Worm (Caenorhabditis elegans) whole organism, late embryonic: ENCODE data around the gene F54D8.6.

ENCODE experiments used
- ahr-1 ChIP-seq: sonication (generic microtip); optimal IDR thresholded peaks from 2 replicates; lab custom pipeline; 2016; ENCODE audit warnings: missing genetic modification characterization, missing compliant biosample characterization
- ceh-18 ChIP-seq: sonication (generic microtip); optimal IDR thresholded peaks from 2 replicates; lab custom pipeline; 2016; ENCODE audit warnings: missing genetic modification characterization, missing compliant biosample characterization
- madf-2 ChIP-seq: sonication (generic microtip); optimal IDR thresholded peaks from 2 replicates; lab custom pipeline; 2017; ENCODE audit warnings: missing genetic modification characterization, missing compliant biosample characterization
- nhr-11 ChIP-seq: fragments of 150-350 bp; optimal IDR thresholded peaks from 2 replicates; lab custom pipeline; 2014; ENCODE audit warnings: missing biosample characterization, missing genetic modification characterization
- pha-4 ChIP-seq: fragments of 150-350 bp; optimal IDR thresholded peaks from 2 replicates; lab custom pipeline; 2018; ENCODE audit warnings: missing biosample characterization, missing genetic modification reagents, missing genetic modification characterization
- pqm-1 ChIP-seq: sonication (generic microtip); optimal IDR thresholded peaks from 2 replicates; lab custom pipeline; 2016; ENCODE audit warnings: missing genetic modification characterization, missing compliant biosample characterization
- pros-1 ChIP-seq: fragments of 150-350 bp; optimal IDR thresholded peaks from 2 replicates; lab custom pipeline; 2014; ENCODE audit warnings: missing biosample characterization, missing genetic modification reagents, missing genetic modification characterization
- ref-2 ChIP-seq: sonication (generic microtip); optimal IDR thresholded peaks from 2 replicates; lab custom pipeline; 2016; ENCODE audit warnings: missing genetic modification characterization, missing compliant biosample characterization
- rnt-1 ChIP-seq: sonication (generic microtip); optimal IDR thresholded peaks from 2 replicates; lab custom pipeline; 2016; ENCODE audit warnings: missing genetic modification characterization, missing compliant biosample characterization
- sox-4 ChIP-seq: sonication (generic microtip); optimal IDR thresholded peaks from 2 replicates; lab custom pipeline; 2017; ENCODE audit warnings: mild to moderate bottlenecking, missing genetic modification characterization, inconsistent platforms, missing compliant biosample characterization
- unc-86 ChIP-seq: sonication (generic microtip); optimal IDR thresholded peaks from 2 replicates; lab custom pipeline; 2016; ENCODE audit warnings: missing genetic modification characterization, missing compliant biosample characterization

ce11 chrIII:5143520-5143919 is 40.7 kb downstream of the F54D8.6 start:
- TF ChIP-seq pha-4 (tag; lab: Kevin White, UChicago) = no peak
- TF ChIP-seq pros-1 (tag; lab: Kevin White, UChicago) = no peak
- TF ChIP-seq ceh-18 = no peak
- TF ChIP-seq madf-2 (tag; lab: Kevin White, UChicago) = no peak
- no peak for TF ChIP-seq pqm-1
- no peak for TF ChIP-seq unc-86 (tag; lab: Kevin White, UChicago)
- no peak for TF ChIP-seq ahr-1 (tag; lab: Kevin White, UChicago)
- TF ChIP-seq rnt-1 (tag; lab: Kevin White, UChicago) = no peak
- no peak for TF ChIP-seq nhr-11 (tag; lab: Kevin White, UChicago)
- no peak for TF ChIP-seq sox-4
- TF ChIP-seq ref-2 (tag; lab: Kevin White, UChicago) = no peak
